Fruit fly (Drosophila melanogaster): Measurements from ENCODE around the gene CG16721.

CG16721 gene

dm6 chrX:5895821-5896550 lies 16.3 kb downstream of the CG16721 start (continued):
- TF ChIP-seq CG13624 (GFP tag; optimal IDR thresholded peaks at IDR 0.05) (peak; percentile 80), nom (GFP tag; optimal IDR thresholded peaks at IDR 0.05) (peak; percentile 99), stwl (tag; optimal IDR thresholded peaks at IDR 0.05) (peak; percentile 18), Aef1 (GFP tag; IDR thresholded peaks at IDR 0.05) (peak; percentile 86), kni (GFP tag; optimal IDR thresholded peaks at IDR 0.05) (peak; percentile 17), Oli (tag; optimal IDR thresholded peaks at IDR 0.05) (peak; percentile 94), CG17361 (GFP tag; IDR thresholded peaks at IDR 0.05) (peak; percentile 90), CG6689 (GFP tag; IDR thresholded peaks at IDR 0.05) (peak; percentile 93), CG11560 (tag; IDR thresholded peaks at IDR 0.05) (peak; percentile 80), Ssrp (tag; optimal IDR thresholded peaks at IDR 0.05) (peak; percentile 90), sc (optimal IDR thresholded peaks at IDR 0.05) (no peak), sc (GFP tag; optimal IDR thresholded peaks at IDR 0.05) (peak; percentile 84), CG34224 (GFP tag; IDR thresholded peaks at IDR 0.05; ENCODE audit: partially characterized antibody) (no peak), CG14965 (GFP tag; optimal IDR thresholded peaks at IDR 0.05; ENCODE audit: borderline replicate concordance) (peak; percentile 75), Ravus (GFP tag; IDR thresholded peaks at IDR 0.05) (peak; percentile 76), CG15479 (GFP tag; optimal IDR thresholded peaks at IDR 0.05) (no peak), CG12299 (tag; optimal IDR thresholded peaks at IDR 0.05) (peak; percentile 75), Dfd (GFP tag; optimal IDR thresholded peaks at IDR 0.05) (no peak), ato (GFP tag; IDR thresholded peaks at IDR 0.05; ENCODE audit: partially characterized antibody) (no peak), inv (GFP tag; IDR thresholded peaks at IDR 0.05; ENCODE audit: partially characterized antibody) (no peak), pita (GFP tag; optimal IDR thresholded peaks at IDR 0.05) (no peak), CG6683 (GFP tag; optimal IDR thresholded peaks at IDR 0.05) (peak; percentile 57), CG9932 (GFP tag; IDR thresholded peaks at IDR 0.05) (peak; percentile 75), CG2202 (tag; optimal IDR thresholded peaks at IDR 0.05) (peak; percentile 76), cas (GFP tag; IDR thresholded peaks at IDR 0.05) (peak; percentile 53; the same call in 1 of the 2 replicates), CG17829 (tag; optimal IDR thresholded peaks at IDR 0.05) (peak; percentile 91), PHDP (tag; optimal IDR thresholded peaks at IDR 0.05) (peak; percentile 84), CG12071 (GFP tag; optimal IDR thresholded peaks at IDR 0.05) (peak; percentile 90), Stat92E (GFP tag; optimal IDR thresholded peaks at IDR 0.05) (peak in 1 of 3 experiments; percentile 59), CG8290 (GFP tag; optimal IDR thresholded peaks at IDR 0.05) (peak; percentile 78), CG8290 (tag; optimal IDR thresholded peaks at IDR 0.05) (peak; percentile 56 to 93), CG1792 (GFP tag; optimal IDR thresholded peaks at IDR 0.05) (peak; percentile 85), Lim3 (GFP tag; IDR thresholded peaks at IDR 0.05) (peak; percentile 78), jigr1 (GFP tag; IDR thresholded peaks at IDR 0.05) (peak; percentile 86), CG14014 (GFP tag; IDR thresholded peaks at IDR 0.05) (peak; percentile 90), CG10462 (GFP tag; optimal IDR thresholded peaks at IDR 0.05) (peak; percentile 81), HmgD (GFP tag; optimal IDR thresholded peaks at IDR 0.05) (peak; percentile 77), jing (GFP tag; optimal IDR thresholded peaks at IDR 0.05) (peak; percentile 88), Dp (GFP tag; optimal IDR thresholded peaks at IDR 0.05) (no peak), dpn (GFP tag; optimal IDR thresholded peaks at IDR 0.05) (peak; percentile 88 to 93), CG5180 (GFP tag; optimal IDR thresholded peaks at IDR 0.05) (peak; percentile 80), CG16779 (GFP tag; IDR thresholded peaks at IDR 0.05) (peak; percentile 71; the same call in 1 of the 2 replicates), phol (tag; optimal IDR thresholded peaks at IDR 0.05) (peak; percentile 90), CG14860 (GFP tag; IDR thresholded peaks at IDR 0.05; ENCODE audit: partially characterized antibody) (no peak), E2f1 (GFP tag; IDR thresholded peaks at IDR 0.05) (peak; percentile 90), lilli (GFP tag; optimal IDR thresholded peaks at IDR 0.05) (peak; percentile 79), sisA (GFP tag; IDR thresholded peaks at IDR 0.05) (peak; percentile 96), seq (GFP tag; IDR thresholded peaks at IDR 0.05) (peak; percentile 87), ranshi (GFP tag; IDR thresholded peaks at IDR 0.05) (peak; percentile 90)
